Worm (Caenorhabditis elegans): ENCODE measurements around the gene acn-1.
A peak's percentile ranks its signal among the peaks of the same experiment; 100 is the strongest.

Gene acn-1

DNA sequence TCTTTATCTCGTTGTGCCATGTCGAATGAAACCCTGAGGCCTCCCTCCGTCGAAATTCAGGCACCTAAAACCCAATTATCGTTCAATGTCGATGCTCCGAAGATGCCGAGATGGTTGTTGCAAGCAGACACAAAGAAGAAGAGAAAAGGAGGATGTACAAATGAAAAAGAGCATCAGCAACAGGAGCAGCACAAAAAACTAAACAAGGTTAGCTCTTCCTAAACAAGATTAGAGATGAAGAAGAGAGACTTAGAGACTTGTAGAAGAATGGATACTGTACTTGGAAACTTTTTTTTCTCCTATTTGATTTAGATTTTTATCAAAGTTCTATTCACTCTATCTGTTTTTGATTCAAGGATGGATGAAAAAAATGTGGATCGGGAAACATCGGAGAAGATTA lies 20.7 kb upstream of the acn-1 start:
- TF ChIP-seq blmp-1 (tag; optimal IDR thresholded peaks at IDR 0.05), result no peak
- TF ChIP-seq ces-1 (GFP tag; optimal IDR thresholded peaks at IDR 0.05), result peak; percentile 95

DNA sequence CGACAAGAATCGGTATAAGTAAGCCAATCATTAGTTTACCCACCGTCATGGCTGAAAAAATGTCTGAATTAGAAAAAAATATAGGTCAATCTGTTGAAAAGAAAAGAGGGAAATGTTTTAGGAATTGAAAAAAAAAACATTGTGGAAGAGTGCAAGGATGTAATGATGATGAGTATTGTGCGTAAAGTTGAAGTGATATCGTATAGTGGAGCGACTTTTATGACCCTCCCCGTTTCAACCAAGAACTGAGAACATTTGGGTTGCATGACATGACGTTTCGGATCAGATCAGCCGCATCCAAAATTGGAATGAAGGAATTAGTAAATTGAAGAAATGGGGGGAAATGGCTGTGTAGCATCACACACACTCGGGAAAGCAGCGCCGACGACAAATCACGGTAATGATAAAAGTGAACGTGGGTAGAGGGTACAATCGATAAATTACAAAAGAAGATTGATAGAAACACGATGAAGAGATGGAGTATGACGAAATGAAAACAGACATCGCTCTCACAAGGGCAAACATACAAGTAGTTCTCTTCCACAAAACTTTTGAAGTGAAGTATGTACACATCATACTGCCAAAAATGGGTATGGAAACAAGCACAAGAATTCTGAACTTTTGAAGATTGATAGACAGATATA lies 20.1 kb upstream of the acn-1 start, which contains the start of gene apl-1:
Gene apl-1, minus strand, starts transcription at position 51 of the 644 bp plus-strand sequence.
- TF ChIP-seq ham-2 (GFP tag; optimal IDR thresholded peaks at IDR 0.05), result no peak
- no peak for TF ChIP-seq lin-32 (GFP tag; optimal IDR thresholded peaks at IDR 0.05)
- no peak for TF ChIP-seq M03D4.4 (tag; optimal IDR thresholded peaks at IDR 0.05)
- no peak for TF ChIP-seq sem-2 (GFP tag; optimal IDR thresholded peaks at IDR 0.05)
- no peak for TF ChIP-seq hlh-1 (tag; optimal IDR thresholded peaks at IDR 0.05)
- no peak for TF ChIP-seq mep-1 (tag; optimal IDR thresholded peaks at IDR 0.05)
- TF ChIP-seq mls-2 (tag; optimal IDR thresholded peaks at IDR 0.05), result no peak
- no peak for TF ChIP-seq drap-1 (GFP tag; optimal IDR thresholded peaks at IDR 0.05)
- no peak for TF ChIP-seq snpc-4 (tag; optimal IDR thresholded peaks at IDR 0.05)
- no peak for TF ChIP-seq elt-3 (tag; optimal IDR thresholded peaks at IDR 0.05)
- TF ChIP-seq lin-13 (tag; optimal IDR thresholded peaks at IDR 0.05), result no peak
- no peak for TF ChIP-seq pha-4 (tag; optimal IDR thresholded peaks at IDR 0.05)
- TF ChIP-seq nhr-237 (tag; optimal IDR thresholded peaks at IDR 0.05), result no peak
- TF ChIP-seq mab-5 (tag; optimal IDR thresholded peaks at IDR 0.05), result no peak
- no peak for TF ChIP-seq unc-120 (tag; optimal IDR thresholded peaks at IDR 0.05; ENCODE audit: poor library complexity, severe bottlenecking)

DNA sequence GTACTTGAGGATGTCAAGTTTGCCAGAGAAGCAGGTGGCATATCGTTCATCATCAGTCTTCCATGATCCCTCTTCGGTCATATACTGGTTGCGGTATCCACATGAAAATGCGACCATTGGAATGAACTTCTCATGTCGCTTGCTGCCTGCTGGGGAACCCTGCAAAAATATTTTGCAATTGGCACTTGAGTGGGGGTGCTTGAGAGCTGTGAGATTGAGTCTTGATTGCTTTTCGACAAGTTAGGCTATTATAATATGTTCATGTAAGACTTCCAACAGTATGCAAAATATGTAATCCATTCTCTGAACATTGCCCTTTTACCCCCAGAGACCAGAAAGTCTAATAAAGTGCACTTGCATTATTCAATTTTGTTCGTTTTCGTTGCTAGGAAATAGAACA lies 19.3 kb upstream of the acn-1 start:
- no peak for TF ChIP-seq ceh-43 (GFP tag; optimal IDR thresholded peaks at IDR 0.05)
- TF ChIP-seq nhr-12 (tag; optimal IDR thresholded peaks at IDR 0.05), result no peak
- TF ChIP-seq nhr-28 (tag; optimal IDR thresholded peaks at IDR 0.05), result no peak
- no peak for TF ChIP-seq nhr-2 (tag; optimal IDR thresholded peaks at IDR 0.05)
- no peak for TF ChIP-seq cnd-1 (tag; optimal IDR thresholded peaks at IDR 0.05)
- TF ChIP-seq flh-1 (GFP tag; optimal IDR thresholded peaks at IDR 0.05), result no peak
- TF ChIP-seq sptf-1 (tag; optimal IDR thresholded peaks at IDR 0.05), result no peak
- no peak for TF ChIP-seq zip-8 (tag; optimal IDR thresholded peaks at IDR 0.05)
- no peak for TF ChIP-seq unc-62 (GFP tag; optimal IDR thresholded peaks at IDR 0.05)

DNA sequence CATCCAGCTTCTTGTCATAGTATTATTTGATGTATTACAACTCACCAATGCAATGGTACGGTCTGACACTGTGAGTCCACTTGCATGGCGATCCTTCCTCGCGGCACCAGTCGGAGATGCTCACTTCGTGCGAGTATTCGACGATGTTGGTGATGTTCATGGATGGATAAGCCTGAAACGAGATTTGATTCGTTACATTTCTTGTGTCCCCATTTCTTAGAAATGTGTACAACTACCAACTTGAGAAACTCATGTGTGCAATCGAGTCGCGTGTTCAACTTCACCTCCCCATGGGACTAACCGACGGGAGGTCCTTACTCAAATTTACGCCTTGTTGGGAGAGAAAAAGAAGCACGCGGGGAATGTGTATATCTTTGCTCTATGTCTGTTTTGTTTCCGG lies 18.6 kb upstream of the acn-1 start:
- TF ChIP-seq bed-3 (GFP tag; optimal IDR thresholded peaks at IDR 0.05) (no peak), sptf-1 (tag; optimal IDR thresholded peaks at IDR 0.05) (no peak), lin-32 (GFP tag; optimal IDR thresholded peaks at IDR 0.05) (no peak), nhr-12 (tag; optimal IDR thresholded peaks at IDR 0.05) (no peak), ceh-43 (GFP tag; optimal IDR thresholded peaks at IDR 0.05) (no peak), blmp-1 (tag; optimal IDR thresholded peaks at IDR 0.05) (no peak), mep-1 (tag; optimal IDR thresholded peaks at IDR 0.05) (no peak), flh-1 (GFP tag; optimal IDR thresholded peaks at IDR 0.05) (no peak), cnd-1 (tag; optimal IDR thresholded peaks at IDR 0.05) (no peak), snpc-4 (tag; optimal IDR thresholded peaks at IDR 0.05) (no peak), lin-13 (tag; optimal IDR thresholded peaks at IDR 0.05) (no peak), lsy-2 (tag; optimal IDR thresholded peaks at IDR 0.05) (no peak), hlh-1 (tag; optimal IDR thresholded peaks at IDR 0.05) (no peak), drap-1 (GFP tag; optimal IDR thresholded peaks at IDR 0.05) (no peak), sem-2 (GFP tag; optimal IDR thresholded peaks at IDR 0.05) (no peak), M03D4.4 (tag; optimal IDR thresholded peaks at IDR 0.05) (no peak), ztf-11 (tag; optimal IDR thresholded peaks at IDR 0.05) (no peak), zip-8 (tag; optimal IDR thresholded peaks at IDR 0.05) (no peak), nhr-76 (tag; optimal IDR thresholded peaks at IDR 0.05) (no peak)

DNA sequence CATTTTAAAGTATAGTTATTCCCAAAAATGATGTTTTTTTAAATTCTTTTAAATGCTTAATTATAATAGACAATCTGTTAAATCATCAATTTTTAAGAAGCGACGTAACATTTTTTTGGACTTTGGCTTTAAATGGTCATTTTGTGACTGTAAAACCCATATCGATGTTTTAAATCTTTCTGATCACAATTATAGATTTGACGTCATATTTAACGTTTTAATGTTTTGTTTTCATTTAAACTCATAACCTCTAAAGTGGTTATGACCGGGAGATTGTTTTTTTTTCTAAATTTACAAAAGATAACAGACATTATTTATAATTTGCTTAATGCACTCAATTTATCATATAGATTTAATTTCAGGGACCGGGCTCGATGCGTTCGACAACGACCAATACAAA lies 15.0 kb upstream of the acn-1 start:
- TF ChIP-seq nhr-2 (tag; optimal IDR thresholded peaks at IDR 0.05), result no peak
- TF ChIP-seq elt-3 (tag; optimal IDR thresholded peaks at IDR 0.05), result no peak
- no peak for TF ChIP-seq M03D4.4 (tag; optimal IDR thresholded peaks at IDR 0.05)

DNA sequence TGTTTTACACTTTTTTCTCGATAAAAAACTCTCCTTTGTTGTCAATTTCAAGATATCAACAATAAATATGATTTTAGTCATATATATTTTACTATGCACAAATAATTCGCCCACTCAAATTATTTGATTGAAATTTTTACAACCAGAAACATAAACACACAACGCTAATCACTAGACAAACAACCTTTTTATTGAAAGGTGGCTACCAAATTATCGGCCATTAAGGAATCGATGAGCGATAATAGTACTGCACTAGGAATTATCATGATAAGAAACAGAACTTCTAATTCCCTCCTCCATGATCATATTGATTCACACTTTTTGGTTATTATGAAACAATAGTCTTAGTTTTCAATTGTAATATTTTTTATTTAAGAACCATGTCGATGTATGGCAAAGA lies 12.3 kb upstream of the acn-1 start, which contains the start of gene C42D8.1:
Gene C42D8.1, plus strand, starts transcription at position 377 of the 400 bp plus-strand sequence.
- TF ChIP-seq unc-39 (tag; optimal IDR thresholded peaks at IDR 0.05) (no peak), cnd-1 (tag; optimal IDR thresholded peaks at IDR 0.05) (no peak), nhr-28 (tag; optimal IDR thresholded peaks at IDR 0.05) (no peak), blmp-1 (tag; optimal IDR thresholded peaks at IDR 0.05) (no peak), mep-1 (tag; optimal IDR thresholded peaks at IDR 0.05) (no peak), ztf-11 (tag; optimal IDR thresholded peaks at IDR 0.05) (no peak), ces-1 (GFP tag; optimal IDR thresholded peaks at IDR 0.05) (no peak), zip-8 (tag; optimal IDR thresholded peaks at IDR 0.05) (no peak), tbx-8 (GFP tag; optimal IDR thresholded peaks at IDR 0.05) (no peak)

Measured in whole organism, mixed stage, embryonic.